Fruit fly (Drosophila melanogaster) whole organism, embryonic: ENCODE results near the gene fru.

Experiments used
- Ada2b ChIP-seq: fragments of 200-800 bp; sonication (Bioruptor generic); IDR thresholded peaks from 2 replicates; pipeline ENCODE4 v1.3.6; 2022; ENCODE audit warnings: missing biosample characterization, missing genetic modification characterization
- CG10147 ChIP-seq: fragments of 200-800 bp; sonication (Bioruptor generic); optimal IDR thresholded peaks from 2 replicates; lab custom pipeline; 2019; ENCODE audit warnings: missing biosample characterization, mild to moderate bottlenecking, missing genetic modification characterization, moderate library complexity
- CG11247 ChIP-seq: fragments of 200-800 bp; sonication (Bioruptor generic); IDR thresholded peaks from 2 replicates; pipeline ENCODE4 v1.3.6; 2022; ENCODE audit warnings: missing biosample characterization, missing genetic modification characterization
- CG12104 ChIP-seq: fragments of 200-800 bp; sonication (Bioruptor generic); optimal IDR thresholded peaks from 3 replicates; lab custom pipeline; 2016; ENCODE audit warnings: missing biosample characterization, missing genetic modification characterization
- CG12659 ChIP-seq: fragments of 200-800 bp; sonication (Bioruptor generic); optimal IDR thresholded peaks from 3 replicates; lab custom pipeline; 2017; ENCODE audit warnings: mild to moderate bottlenecking, missing biosample characterization, missing genetic modification reagents, missing genetic modification characterization
- CG12769 ChIP-seq: fragments of 200-800 bp; sonication (Bioruptor generic); optimal IDR thresholded peaks from 2 replicates; lab custom pipeline; 2019; ENCODE audit warnings: missing biosample characterization, mild to moderate bottlenecking, missing genetic modification characterization, moderate library complexity
- CG13287 ChIP-seq: fragments of 200-800 bp; sonication (Bioruptor generic); IDR thresholded peaks from 2 replicates; pipeline ENCODE4 v1.3.6; 2022; ENCODE audit warnings: missing biosample characterization, missing genetic modification characterization; ENCODE audit not compliant: partially characterized antibody
- CG14667 ChIP-seq: fragments of 200-800 bp; sonication (Bioruptor generic); IDR thresholded peaks from 2 replicates; pipeline ENCODE4 v1.3.6; 2022; ENCODE audit warnings: missing biosample characterization, missing genetic modification characterization
- CG17359 ChIP-seq: fragments of 200-800 bp; sonication (Bioruptor generic); optimal IDR thresholded peaks from 3 replicates; lab custom pipeline; 2018; ENCODE audit warnings: missing biosample characterization, mild to moderate bottlenecking, missing genetic modification characterization, moderate library complexity
- CG17361 ChIP-seq: fragments of 200-800 bp; sonication (Bioruptor generic); IDR thresholded peaks from 3 replicates; pipeline ENCODE4 v1.3.6; 2022; ENCODE audit warnings: missing biosample characterization, missing genetic modification characterization
- CG18011 ChIP-seq: fragments of 200-800 bp; sonication (Bioruptor generic); optimal IDR thresholded peaks from 2 replicates; lab custom pipeline; 2017; ENCODE audit warnings: missing biosample characterization, missing genetic modification characterization, mild to moderate bottlenecking, moderate library complexity, missing genotype
- CG18599 ChIP-seq: fragments of 200-800 bp; sonication (Bioruptor generic); optimal IDR thresholded peaks from 3 replicates; lab custom pipeline; 2017; ENCODE audit warnings: missing biosample characterization, missing genetic modification characterization, mild to moderate bottlenecking, moderate library complexity, missing genetic modification reagents
- CG30403 ChIP-seq: fragments of 200-800 bp; sonication (Bioruptor generic); optimal IDR thresholded peaks from 3 replicates; lab custom pipeline; 2016; ENCODE audit warnings: missing biosample characterization, missing genetic modification characterization
- CG31365 ChIP-seq: fragments of 200-800 bp; sonication (Bioruptor generic); optimal IDR thresholded peaks from 2 replicates; lab custom pipeline; 2018; ENCODE audit warnings: missing biosample characterization, mild to moderate bottlenecking, missing genetic modification characterization
- CG31441 ChIP-seq: fragments of 200-800 bp; sonication (Bioruptor generic); IDR thresholded peaks from 2 replicates; pipeline ENCODE4 v1.3.6; 2022; ENCODE audit warnings: missing biosample characterization, missing genetic modification characterization
- CG32767 ChIP-seq: fragments of 200-800 bp; sonication (Bioruptor generic); IDR thresholded peaks from 2 replicates; pipeline ENCODE4 v1.3.6; 2022; ENCODE audit warnings: missing biosample characterization, missing genetic modification characterization
- CG33557 ChIP-seq: fragments of 200-800 bp; sonication (Bioruptor generic); optimal IDR thresholded peaks from 2 replicates; lab custom pipeline; 2019; ENCODE audit warnings: missing biosample characterization, mild to moderate bottlenecking, missing genetic modification characterization, moderate library complexity
- CG3407 ChIP-seq: fragments of 200-800 bp; sonication (Bioruptor generic); optimal IDR thresholded peaks from 2 replicates; lab custom pipeline; 2018; ENCODE audit warnings: missing biosample characterization, mild to moderate bottlenecking, missing genetic modification characterization
- CG3726 ChIP-seq: fragments of 200-800 bp; sonication (Bioruptor generic); IDR thresholded peaks from 3 replicates; pipeline ENCODE4, ENCODE4 v1.3.6; 2022; ENCODE audit warnings: missing biosample characterization, missing genetic modification characterization
- CG42726 ChIP-seq: fragments of 200-800 bp; sonication (Bioruptor generic); IDR thresholded peaks from 2 replicates; pipeline ENCODE4 v1.3.6; 2022; ENCODE audit warnings: missing biosample characterization, missing genetic modification characterization; ENCODE audit not compliant: partially characterized antibody
- CG43689 ChIP-seq: fragments of 200-800 bp; sonication (Bioruptor generic); IDR thresholded peaks from 2 replicates; pipeline ENCODE4 v1.3.6; 2022; ENCODE audit warnings: missing biosample characterization, missing genetic modification characterization
- CG7271 ChIP-seq: fragments of 200-800 bp; sonication (Bioruptor generic); optimal IDR thresholded peaks from 2 replicates; lab custom pipeline; 2018; ENCODE audit warnings: missing biosample characterization, mild to moderate bottlenecking, missing genetic modification characterization, moderate library complexity
- CG7556 ChIP-seq: fragments of 200-800 bp; sonication (Bioruptor generic); optimal IDR thresholded peaks from 2 replicates; lab custom pipeline; 2017; ENCODE audit warnings: missing biosample characterization, mild to moderate bottlenecking, missing genetic modification characterization
- CG7963 ChIP-seq: fragments of 200-800 bp; sonication (Bioruptor generic); IDR thresholded peaks from 3 replicates; pipeline ENCODE4 v1.3.6; 2022; ENCODE audit warnings: missing biosample characterization, missing genetic modification characterization; ENCODE audit not compliant: partially characterized antibody
- CTCF ChIP-seq: fragments of 200-800 bp; sonication (Bioruptor generic); optimal IDR thresholded peaks from 2 replicates; lab custom pipeline; 2017; ENCODE audit warnings: missing biosample characterization, mild to moderate bottlenecking, missing genetic modification characterization, moderate library complexity
- Drgx ChIP-seq: fragments of 200-800 bp; sonication (Bioruptor generic); IDR thresholded peaks from 2 replicates; pipeline ENCODE4 v1.3.6; 2022; ENCODE audit warnings: missing biosample characterization, missing genetic modification characterization
- ERR ChIP-seq: fragments of 200-800 bp; sonication (Bioruptor generic); optimal IDR thresholded peaks from 2 replicates; lab custom pipeline; 2016; ENCODE audit warnings: missing biosample characterization, missing genetic modification characterization
- Elba2 ChIP-seq: fragments of 200-800 bp; sonication (Bioruptor generic); optimal IDR thresholded peaks from 3 replicates; lab custom pipeline; 2016; ENCODE audit warnings: missing biosample characterization, missing genetic modification characterization
- Fer2 ChIP-seq: fragments of 200-800 bp; sonication (Bioruptor generic); optimal IDR thresholded peaks from 2 replicates; lab custom pipeline; 2018; ENCODE audit warnings: missing biosample characterization, mild to moderate bottlenecking, missing genetic modification characterization, moderate library complexity
- Fer3 ChIP-seq: fragments of 200-800 bp; sonication (Bioruptor generic); optimal IDR thresholded peaks from 2 replicates; lab custom pipeline; 2018; ENCODE audit warnings: missing biosample characterization, mild to moderate bottlenecking, missing genetic modification characterization, moderate library complexity
- Hey ChIP-seq: fragments of 200-800 bp; sonication (Bioruptor generic); optimal IDR thresholded peaks from 3 replicates; lab custom pipeline; 2018; ENCODE audit warnings: missing biosample characterization, mild to moderate bottlenecking, missing genetic modification characterization
- Kr ChIP-seq: fragments of 200-800 bp; sonication (Bioruptor generic); optimal IDR thresholded peaks from 2 replicates; lab custom pipeline; 2017; ENCODE audit warnings: missing biosample characterization, mild to moderate bottlenecking, missing genetic modification characterization
- Lpt ChIP-seq: fragments of >200 bp; optimal IDR thresholded peaks from 2 replicates; lab custom pipeline; 2018; ENCODE audit warnings: missing biosample characterization, missing genetic modification characterization
- Mes4 ChIP-seq: fragments of 200-800 bp; sonication (Bioruptor generic); optimal IDR thresholded peaks from 2 replicates; lab custom pipeline; 2016; ENCODE audit warnings: missing biosample characterization, missing genetic modification characterization
- Mrtf ChIP-seq: fragments of 200-800 bp; sonication (Bioruptor generic); IDR thresholded peaks from 3 replicates; pipeline ENCODE4 v1.3.6; 2022; ENCODE audit warnings: missing biosample characterization, missing genetic modification characterization
- NK7.1 ChIP-seq: fragments of 200-800 bp; sonication (Bioruptor generic); optimal IDR thresholded peaks from 3 replicates; lab custom pipeline; 2016; ENCODE audit warnings: missing biosample characterization, missing genetic modification characterization
- Oli ChIP-seq: fragments of 200-800 bp; sonication (Bioruptor generic); optimal IDR thresholded peaks from 2 replicates; lab custom pipeline; 2018; ENCODE audit warnings: missing biosample characterization, mild to moderate bottlenecking, missing genetic modification characterization, moderate library complexity
- Sry-δ ChIP-seq: fragments of 200-800 bp; sonication (Bioruptor generic); optimal IDR thresholded peaks from 2 replicates; lab custom pipeline; 2016; ENCODE audit warnings: missing biosample characterization, missing genetic modification characterization
- cas ChIP-seq: fragments of 200-800 bp; sonication (Bioruptor generic); IDR thresholded peaks from 2 replicates; pipeline ENCODE4 v1.3.6; 2022; ENCODE audit warnings: missing biosample characterization, missing genetic modification characterization
- dmrt99B ChIP-seq: fragments of 200-800 bp; sonication (Bioruptor generic); optimal IDR thresholded peaks from 2 replicates; lab custom pipeline; 2018; ENCODE audit warnings: missing biosample characterization, mild to moderate bottlenecking, missing genetic modification characterization, moderate library complexity
- dpn ChIP-seq, 2 experiments: fragments of 200-800 bp; sonication (Bioruptor generic); optimal IDR thresholded peaks; 3 replicates each; lab custom pipeline; 2016; ENCODE audit warnings: missing biosample characterization in 2 of 2, missing genetic modification characterization in 2 of 2
- jumu ChIP-seq: fragments of 200-800 bp; sonication (Bioruptor generic); optimal IDR thresholded peaks from 3 replicates; lab custom pipeline; 2016; ENCODE audit warnings: missing biosample characterization, missing genetic modification characterization
- ken ChIP-seq: fragments of 200-800 bp; sonication (Bioruptor generic); IDR thresholded peaks from 3 replicates; pipeline ENCODE4 v1.3.6; 2022; ENCODE audit warnings: missing biosample characterization, missing genetic modification characterization
- nerfin-1 ChIP-seq: fragments of 200-800 bp; sonication (Bioruptor generic); optimal IDR thresholded peaks from 3 replicates; lab custom pipeline; 2019; ENCODE audit warnings: missing biosample characterization, mild to moderate bottlenecking, missing genetic modification characterization, moderate library complexity
- org-1 ChIP-seq: fragments of 200-800 bp; sonication (Bioruptor generic); optimal IDR thresholded peaks from 2 replicates; lab custom pipeline; 2017; ENCODE audit warnings: missing biosample characterization, missing genetic modification characterization
- pros ChIP-seq: fragments of 200-800 bp; sonication (Bioruptor generic); optimal IDR thresholded peaks from 3 replicates; lab custom pipeline; 2019; ENCODE audit warnings: missing biosample characterization, mild to moderate bottlenecking, missing genetic modification characterization, moderate library complexity
- run ChIP-seq: fragments of 200-800 bp; sonication (Bioruptor generic); optimal IDR thresholded peaks from 3 replicates; lab custom pipeline; 2018; ENCODE audit warnings: missing biosample characterization, mild to moderate bottlenecking, missing genetic modification characterization
- sisA ChIP-seq: fragments of 200-800 bp; sonication (Bioruptor generic); IDR thresholded peaks from 2 replicates; pipeline ENCODE4 v1.3.6; 2022; ENCODE audit warnings: missing biosample characterization, missing genetic modification characterization
- so ChIP-seq: fragments of 200-800 bp; sonication (Bioruptor generic); IDR thresholded peaks from 3 replicates; pipeline ENCODE4 v1.3.6; 2022; ENCODE audit warnings: missing biosample characterization, missing genetic modification characterization
- tio ChIP-seq: fragments of 200-800 bp; sonication (Bioruptor generic); optimal IDR thresholded peaks from 2 replicates; lab custom pipeline; 2017; ENCODE audit warnings: missing biosample characterization, missing genetic modification characterization, inconsistent platforms

fru gene

DNA sequence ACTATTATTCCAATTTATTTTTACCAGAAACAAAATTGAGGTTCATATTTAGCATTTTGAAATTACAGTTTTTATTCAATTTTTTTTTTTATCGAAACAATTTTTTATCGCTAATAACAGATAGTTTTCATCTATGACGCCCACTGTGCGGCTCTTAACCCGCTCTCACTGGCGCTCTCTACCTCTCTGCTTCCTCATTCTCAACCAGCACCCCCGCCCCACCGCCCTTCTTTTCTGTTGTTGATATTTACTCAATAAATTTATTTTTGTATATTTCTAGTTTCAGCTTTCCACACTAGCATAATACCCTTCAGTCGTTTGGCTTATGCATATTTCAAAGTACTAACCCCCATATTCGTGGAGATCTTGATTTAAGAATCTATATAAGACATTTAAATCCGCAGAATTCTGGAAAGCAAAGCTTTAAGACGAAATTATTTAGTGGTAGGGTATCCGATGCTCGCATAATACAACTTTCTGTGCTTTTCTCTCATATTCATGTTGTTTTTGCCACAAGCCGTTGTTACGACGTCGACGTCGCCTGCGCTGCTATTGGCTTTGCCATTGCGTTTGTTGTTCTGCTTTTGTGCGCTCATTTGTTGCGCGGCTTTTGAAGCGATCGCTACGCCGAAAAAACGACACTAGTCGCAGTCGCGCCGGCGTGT is 38.6 kb upstream of the fru start (continued):
- peak; percentile 94 for TF ChIP-seq ERR (GFP tag; lab: Kevin White, UChicago)
- TF ChIP-seq nerfin-1, result peak; percentile 94
- peak; percentile 72 for TF ChIP-seq CG7271
- no peak for TF ChIP-seq CG42726 (GFP tag; lab: Robert Waterston, UW)
- peak; percentile 98 for TF ChIP-seq CG12104 (GFP tag; lab: Kevin White, UChicago)
- peak; percentile 81 for TF ChIP-seq CG43689 (GFP tag; lab: Robert Waterston, UW)
- TF ChIP-seq CG17359 (tag; lab: Kevin White, UChicago), result peak; percentile 97
- TF ChIP-seq cas (GFP tag; lab: Robert Waterston, UW), result peak; percentile 78; the same call in 1 of the 2 replicates
- TF ChIP-seq Lpt, result no peak
- TF ChIP-seq CG7556 (GFP tag; lab: Kevin White, UChicago), result peak; percentile 97
- TF ChIP-seq CG32767 (GFP tag; lab: Robert Waterston, UW), result peak; percentile 89
- TF ChIP-seq dmrt99B (tag; lab: Kevin White, UChicago), result peak; percentile 97
- TF ChIP-seq CG30403 (GFP tag; lab: Kevin White, UChicago), result peak; percentile 98
- peak; percentile 93 for TF ChIP-seq ken (GFP tag; lab: Robert Waterston, UW)
- peak; percentile 95 for TF ChIP-seq Mes4 (GFP tag; lab: Kevin White, UChicago)
- TF ChIP-seq Fer2 (tag; lab: Kevin White, UChicago), result peak; percentile 80
- TF ChIP-seq NK7.1 (GFP tag; lab: Kevin White, UChicago), result peak; percentile 95
- peak; percentile 95 for TF ChIP-seq Fer3 (tag; lab: Kevin White, UChicago)
- peak; percentile 63 for TF ChIP-seq CTCF
- peak; percentile 97 for TF ChIP-seq CG12769 (tag; lab: Kevin White, UChicago)
- peak; percentile 97 for TF ChIP-seq CG18599 (GFP tag; lab: Kevin White, UChicago)
- TF ChIP-seq CG11247 (GFP tag; lab: Robert Waterston, UW), result peak; percentile 94
- TF ChIP-seq CG14667, result peak; percentile 93
- no peak for TF ChIP-seq CG7963 (GFP tag; lab: Robert Waterston, UW)
- peak; percentile 84 for TF ChIP-seq Hey (tag; lab: Kevin White, UChicago)
- peak; percentile 95 for TF ChIP-seq CG10147
- no peak for TF ChIP-seq Elba2
- peak; percentile 96 for TF ChIP-seq sisA
- TF ChIP-seq CG13287 (GFP tag; lab: Robert Waterston, UW), result peak; percentile 34; the same call in 1 of the 2 replicates
- peak; percentile 96 for TF ChIP-seq jumu
- TF ChIP-seq CG3407 (GFP tag; lab: Kevin White, UChicago), result peak; percentile 98
- TF ChIP-seq dpn (GFP tag; optimal IDR thresholded peaks at IDR 0.05; lab: Kevin White, UChicago), result peak; percentile 96 to 97
- peak; percentile 85 for TF ChIP-seq CG18011 (GFP tag; lab: Kevin White, UChicago)
- peak; percentile 69 for TF ChIP-seq pros
- peak; percentile 93 for TF ChIP-seq Drgx (GFP tag; lab: Robert Waterston, UW)
- TF ChIP-seq CG31365 (tag; lab: Kevin White, UChicago), result peak; percentile 86
- peak; percentile 95 for TF ChIP-seq so (GFP tag; lab: Robert Waterston, UW)
- TF ChIP-seq CG3726 (GFP tag; lab: Robert Waterston, UW), result peak; percentile 95
- peak; percentile 67 for TF ChIP-seq Sry-δ (GFP tag; lab: Kevin White, UChicago)
- peak; percentile 94 for TF ChIP-seq Mrtf (GFP tag; lab: Robert Waterston, UW)
- TF ChIP-seq CG31441, result peak; percentile 95
- peak; percentile 97 for TF ChIP-seq org-1 (GFP tag; lab: Kevin White, UChicago)
- TF ChIP-seq Ada2b (GFP tag; lab: Robert Waterston, UW), result peak; percentile 85
- peak; percentile 98 for TF ChIP-seq CG12659 (GFP tag; lab: Kevin White, UChicago)
- peak; percentile 98 for TF ChIP-seq CG17361 (GFP tag; lab: Robert Waterston, UW)
- TF ChIP-seq CG33557 (GFP tag; lab: Kevin White, UChicago), result peak; percentile 97
- peak; percentile 88 for TF ChIP-seq run (tag; lab: Kevin White, UChicago)
- peak; percentile 98 for TF ChIP-seq Oli (tag; lab: Kevin White, UChicago)
- TF ChIP-seq tio, result peak; percentile 98
- TF ChIP-seq Kr (GFP tag; lab: Kevin White, UChicago), result peak; percentile 84
